Fruit fly (Drosophila melanogaster) whole organism, embryonic: ENCODE results near the gene dnc.

ENCODE experiments used
- ATbp ChIP-seq: fragments of 200-800 bp; sonication (Bioruptor generic); optimal IDR thresholded peaks from 2 replicates; lab custom pipeline; 2017; ENCODE audit warnings: missing biosample characterization, mild to moderate bottlenecking, missing genetic modification characterization, missing genetic modification reagents
- BEAF-32 ChIP-seq: fragments of 200-800 bp; sonication (Bioruptor generic); optimal IDR thresholded peaks from 3 replicates; lab custom pipeline; 2017; ENCODE audit warnings: missing biosample characterization, missing genetic modification characterization, mild to moderate bottlenecking, moderate library complexity, missing genetic modification reagents
- CG12299 ChIP-seq: fragments of 200-800 bp; sonication (Bioruptor generic); optimal IDR thresholded peaks from 2 replicates; lab custom pipeline; 2018; ENCODE audit warnings: missing biosample characterization, mild to moderate bottlenecking, missing genetic modification characterization
- CG1233 ChIP-seq: fragments of 200-800 bp; sonication (Bioruptor generic); optimal IDR thresholded peaks from 4 replicates; lab custom pipeline; 2018; ENCODE audit warnings: missing biosample characterization, mild to moderate bottlenecking, missing genetic modification characterization
- CG14965 ChIP-seq: fragments of 200-800 bp; sonication (Bioruptor generic); optimal IDR thresholded peaks from 2 replicates; lab custom pipeline; 2016; ENCODE audit warnings: missing biosample characterization, missing genetic modification characterization, borderline replicate concordance
- CG1529 ChIP-seq: fragments of 200-800 bp; sonication (Bioruptor generic); optimal IDR thresholded peaks from 3 replicates; lab custom pipeline; 2018; ENCODE audit warnings: missing biosample characterization, missing genetic modification characterization
- CG16863 ChIP-seq: fragments of 200-800 bp; sonication (Bioruptor generic); optimal IDR thresholded peaks from 3 replicates; lab custom pipeline; 2016; ENCODE audit warnings: missing biosample characterization, missing genetic modification characterization
- CG17328 ChIP-seq: fragments of 200-800 bp; sonication (Bioruptor generic); IDR thresholded peaks from 2 replicates; pipeline ENCODE4 v1.3.6; 2022; ENCODE audit warnings: missing biosample characterization, missing genetic modification characterization
- CG17385 ChIP-seq: fragments of 200-800 bp; sonication (Bioruptor generic); optimal IDR thresholded peaks from 3 replicates; lab custom pipeline; 2018; ENCODE audit warnings: missing biosample characterization, mild to moderate bottlenecking, missing genetic modification characterization
- CG32772 ChIP-seq: fragments of 200-800 bp; sonication (Bioruptor generic); IDR thresholded peaks from 2 replicates; pipeline ENCODE4 v1.3.6; 2022; ENCODE audit warnings: missing biosample characterization, missing genetic modification characterization
- CG3838 ChIP-seq: fragments of 200-800 bp; sonication (Bioruptor generic); optimal IDR thresholded peaks from 3 replicates; lab custom pipeline; 2016; ENCODE audit warnings: missing biosample characterization, missing genetic modification characterization
- CG4282 ChIP-seq: fragments of 200-800 bp; sonication (Bioruptor generic); optimal IDR thresholded peaks from 2 replicates; lab custom pipeline; 2016; ENCODE audit warnings: missing biosample characterization, missing genetic modification characterization
- CG4617 ChIP-seq: fragments of 200-800 bp; sonication (Bioruptor generic); optimal IDR thresholded peaks from 3 replicates; lab custom pipeline; 2016; ENCODE audit warnings: missing biosample characterization, missing genetic modification characterization, borderline replicate concordance
- CG5180 ChIP-seq: fragments of 200-800 bp; sonication (Bioruptor generic); optimal IDR thresholded peaks from 3 replicates; lab custom pipeline; 2017; ENCODE audit warnings: missing biosample characterization, missing genetic modification characterization, mild to moderate bottlenecking, moderate library complexity, missing genetic modification reagents
- CG6765 ChIP-seq: fragments of 200-800 bp; sonication (Bioruptor generic); optimal IDR thresholded peaks from 3 replicates; lab custom pipeline; 2017; ENCODE audit warnings: missing biosample characterization, mild to moderate bottlenecking, missing genetic modification characterization
- CG6854 ChIP-seq: fragments of 200-800 bp; sonication (Bioruptor generic); optimal IDR thresholded peaks from 3 replicates; lab custom pipeline; 2017; ENCODE audit warnings: missing biosample characterization, mild to moderate bottlenecking, missing genetic modification characterization
- CG7556 ChIP-seq: fragments of 200-800 bp; sonication (Bioruptor generic); optimal IDR thresholded peaks from 2 replicates; lab custom pipeline; 2017; ENCODE audit warnings: missing biosample characterization, mild to moderate bottlenecking, missing genetic modification characterization
- CG7963 ChIP-seq: fragments of 200-800 bp; sonication (Bioruptor generic); IDR thresholded peaks from 3 replicates; pipeline ENCODE4 v1.3.6; 2022; ENCODE audit warnings: missing biosample characterization, missing genetic modification characterization; ENCODE audit not compliant: partially characterized antibody
- CG8765 ChIP-seq: fragments of 200-800 bp; sonication (Bioruptor generic); IDR thresholded peaks from 2 replicates; pipeline ENCODE4 v1.3.6; 2022; ENCODE audit warnings: missing biosample characterization, missing genetic modification characterization
- CG8924 ChIP-seq: fragments of 200-800 bp; optimal IDR thresholded peaks from 3 replicates; lab custom pipeline; 2019; ENCODE audit warnings: missing biosample characterization, mild to moderate bottlenecking, missing genetic modification characterization, moderate library complexity
- Ets65A ChIP-seq: fragments of 200-800 bp; sonication (Bioruptor generic); peaks from one replicate; lab custom pipeline; 2016; ENCODE audit warnings: missing biosample characterization, missing genetic modification characterization
- Hsf ChIP-seq: fragments of 200-800 bp; sonication (Bioruptor generic); optimal IDR thresholded peaks from 3 replicates; lab custom pipeline; 2016; ENCODE audit warnings: missing biosample characterization, missing genetic modification characterization
- Mrtf ChIP-seq: fragments of 200-800 bp; sonication (Bioruptor generic); IDR thresholded peaks from 3 replicates; pipeline ENCODE4 v1.3.6; 2022; ENCODE audit warnings: missing biosample characterization, missing genetic modification characterization
- PHDP ChIP-seq: fragments of 200-800 bp; sonication (Bioruptor generic); optimal IDR thresholded peaks from 3 replicates; lab custom pipeline; 2018; ENCODE audit warnings: missing biosample characterization, mild to moderate bottlenecking, missing genetic modification characterization, moderate library complexity
- Side ChIP-seq: fragments of 200-800 bp; sonication (Bioruptor generic); optimal IDR thresholded peaks from 2 replicates; lab custom pipeline; 2016; ENCODE audit warnings: missing biosample characterization, missing genetic modification characterization
- Taf1 ChIP-seq: fragments of 200-800 bp; sonication (Bioruptor generic); IDR thresholded peaks from 2 replicates; pipeline ENCODE4 v1.3.6; 2022; ENCODE audit warnings: missing biosample characterization, missing genetic modification characterization
- abd-A ChIP-seq: fragments of 200-800 bp; sonication (Bioruptor generic); optimal IDR thresholded peaks from 3 replicates; lab custom pipeline; 2019; ENCODE audit warnings: missing biosample characterization, mild to moderate bottlenecking, missing genetic modification characterization, moderate library complexity
- cg ChIP-seq: fragments of 200-800 bp; sonication (Bioruptor generic); optimal IDR thresholded peaks from 3 replicates; lab custom pipeline; 2019; ENCODE audit warnings: missing biosample characterization, mild to moderate bottlenecking, missing genetic modification characterization, moderate library complexity
- dan ChIP-seq: fragments of 200-800 bp; sonication (Bioruptor generic); IDR thresholded peaks from 2 replicates; pipeline ENCODE4 v1.3.6; 2022; ENCODE audit warnings: missing biosample characterization, missing genetic modification characterization
- grn ChIP-seq: fragments of 200-800 bp; sonication (Bioruptor generic); optimal IDR thresholded peaks from 3 replicates; lab custom pipeline; 2017; ENCODE audit warnings: missing biosample characterization, missing genetic modification characterization
- gsb-n ChIP-seq: fragments of 200-800 bp; sonication (Bioruptor generic); optimal IDR thresholded peaks from 3 replicates; lab custom pipeline; 2018; ENCODE audit warnings: missing biosample characterization, mild to moderate bottlenecking, missing genetic modification characterization
- h ChIP-seq: fragments of >200 bp; optimal IDR thresholded peaks from 2 replicates; lab custom pipeline; 2017
- jing ChIP-seq: fragments of 200-800 bp; sonication (Bioruptor generic); optimal IDR thresholded peaks from 2 replicates; lab custom pipeline; 2018; ENCODE audit warnings: missing biosample characterization, mild to moderate bottlenecking, missing genetic modification characterization
- lab ChIP-seq: fragments of 200-800 bp; sonication (Bioruptor generic); optimal IDR thresholded peaks from 3 replicates; lab custom pipeline; 2017; ENCODE audit warnings: missing biosample characterization, missing genetic modification characterization, mild to moderate bottlenecking, moderate library complexity, missing genetic modification reagents
- lola ChIP-seq, 3 experiments: fragments of >200 bp in 2 of 3; fragments of 200-800 bp in 1 of 3; sonication (Bioruptor generic) in 1 of 3; optimal IDR thresholded peaks; 2 replicates each; lab custom pipeline; 2017 to 2019; ENCODE audit warnings: missing biosample characterization in 3 of 3, missing genetic modification characterization in 3 of 3, mild to moderate bottlenecking in 1 of 3, moderate library complexity in 1 of 3
- maf-S ChIP-seq: fragments of 200-800 bp; sonication (Bioruptor generic); optimal IDR thresholded peaks from 2 replicates; lab custom pipeline; 2016; ENCODE audit warnings: missing biosample characterization, missing genetic modification characterization
- nau ChIP-seq: fragments of 200-800 bp; sonication (Bioruptor generic); optimal IDR thresholded peaks from 3 replicates; lab custom pipeline; 2017; ENCODE audit warnings: missing biosample characterization, mild to moderate bottlenecking, missing genetic modification characterization, missing genetic modification reagents
- odd ChIP-seq: fragments of 200-800 bp; sonication (Bioruptor generic); optimal IDR thresholded peaks from 2 replicates; lab custom pipeline; 2017; ENCODE audit warnings: missing biosample characterization, mild to moderate bottlenecking, missing genetic modification characterization
- onecut ChIP-seq: fragments of 200-800 bp; sonication (Bioruptor generic); IDR thresholded peaks from 2 replicates; pipeline ENCODE4 v1.3.6; 2022; ENCODE audit warnings: missing biosample characterization, missing genetic modification characterization
- pnt ChIP-seq: fragments of 200-800 bp; sonication (Bioruptor generic); optimal IDR thresholded peaks from 3 replicates; lab custom pipeline; 2016; ENCODE audit warnings: missing biosample characterization, missing genetic modification characterization
- salm ChIP-seq: fragments of 200-800 bp; sonication (Bioruptor generic); optimal IDR thresholded peaks from 2 replicates; lab custom pipeline; 2018; ENCODE audit warnings: missing biosample characterization, mild to moderate bottlenecking, missing genetic modification characterization
- sd ChIP-seq: fragments of 200-800 bp; sonication (Bioruptor generic); optimal IDR thresholded peaks from 3 replicates; lab custom pipeline; 2018; ENCODE audit warnings: missing biosample characterization, mild to moderate bottlenecking, missing genetic modification characterization, moderate library complexity
- sens-2 ChIP-seq: fragments of 200-800 bp; sonication (Bioruptor generic); IDR thresholded peaks from 2 replicates; pipeline ENCODE4 v1.3.6; 2022; ENCODE audit warnings: missing biosample characterization, missing genetic modification characterization
- sob ChIP-seq: fragments of 200-800 bp; sonication (Bioruptor generic); IDR thresholded peaks from 2 replicates; pipeline ENCODE4 v1.3.6; 2022; ENCODE audit warnings: missing biosample characterization, missing genetic modification characterization
- tup ChIP-seq: fragments of 200-800 bp; sonication (Bioruptor generic); optimal IDR thresholded peaks from 2 replicates; lab custom pipeline; 2016; ENCODE audit warnings: missing biosample characterization, mild to moderate bottlenecking, missing genetic modification characterization, moderate library complexity
- unc-4 ChIP-seq: fragments of 200-800 bp; sonication (Bioruptor generic); IDR thresholded peaks from 2 replicates; pipeline ENCODE4 v1.3.6; 2022; ENCODE audit warnings: missing biosample characterization, missing genetic modification characterization; ENCODE audit not compliant: partially characterized antibody
- unpg ChIP-seq: fragments of 200-800 bp; sonication (Bioruptor generic); optimal IDR thresholded peaks from 3 replicates; lab custom pipeline; 2018; ENCODE audit warnings: missing biosample characterization, mild to moderate bottlenecking, missing genetic modification characterization, moderate library complexity
- z ChIP-seq: fragments of 200-800 bp; sonication (Bioruptor generic); IDR thresholded peaks from 3 replicates; pipeline ENCODE4 v1.3.6; 2022; ENCODE audit warnings: missing biosample characterization, missing genetic modification characterization
- zfh2 ChIP-seq: fragments of 200-800 bp; sonication (Bioruptor generic); optimal IDR thresholded peaks from 2 replicates; lab custom pipeline; 2016; ENCODE audit warnings: missing biosample characterization, missing genetic modification characterization

The dnc gene

dm6 chrX:3288909-3289706, 112.9 kb downstream of the dnc start (continued):
- TF ChIP-seq Side (GFP tag; lab: Kevin White, UChicago) (no peak), sd (tag; lab: Kevin White, UChicago) (no peak), BEAF-32 (GFP tag; lab: Kevin White, UChicago) (no peak), grn (GFP tag; lab: Kevin White, UChicago) (no peak), Taf1 (GFP tag; lab: Robert Waterston, UW) (no peak), CG1233 (no peak), CG6765 (peak; percentile 41), lab (GFP tag; lab: Kevin White, UChicago) (peak; percentile 41), CG17328 (GFP tag; lab: Robert Waterston, UW) (peak; percentile 53), tup (no peak), Ets65A (GFP tag; lab: Kevin White, UChicago) (peak; percentile 58), dan (no peak), Mrtf (GFP tag; lab: Robert Waterston, UW) (no peak), CG32772 (GFP tag; lab: Robert Waterston, UW) (peak; percentile 27; the same call in 1 of the 2 replicates), CG4282 (GFP tag; lab: Kevin White, UChicago) (no peak), CG6854 (GFP tag; lab: Kevin White, UChicago) (peak; percentile 45), CG5180 (GFP tag; lab: Kevin White, UChicago) (no peak), zfh2 (GFP tag; lab: Kevin White, UChicago) (no peak), CG16863 (GFP tag; lab: Kevin White, UChicago) (no peak), CG8924 (tag; lab: Kevin White, UChicago) (peak; percentile 34), CG17385 (GFP tag; lab: Kevin White, UChicago) (peak; percentile 21), jing (GFP tag; lab: Kevin White, UChicago) (peak; percentile 25), z (GFP tag; lab: Robert Waterston, UW) (0 out of 3 replicates have a peak, but pooled peaks have one; percentile 54), cg (peak; percentile 69), pnt (GFP tag; lab: Kevin White, UChicago) (no peak), nau (GFP tag; lab: Kevin White, UChicago) (no peak), sens-2 (GFP tag; lab: Robert Waterston, UW) (peak; percentile 42; the same call in 1 of the 2 replicates), PHDP (tag; lab: Kevin White, UChicago) (peak; percentile 46), lola (GFP tag; optimal IDR thresholded peaks at IDR 0.05; lab: Kevin White, UChicago) (peak in 1 of 3 experiments; percentile 9), CG7556 (GFP tag; lab: Kevin White, UChicago) (peak; percentile 60), sob (GFP tag; lab: Robert Waterston, UW) (no peak), CG12299 (tag; lab: Kevin White, UChicago) (no peak), gsb-n (tag; lab: Kevin White, UChicago) (no peak), abd-A (tag; lab: Kevin White, UChicago) (peak; percentile 16), unc-4 (GFP tag; lab: Robert Waterston, UW) (no peak), ATbp (GFP tag; lab: Kevin White, UChicago) (peak; percentile 28), CG1529 (GFP tag; lab: Kevin White, UChicago) (no peak), Hsf (GFP tag; lab: Kevin White, UChicago) (no peak), maf-S (GFP tag; lab: Kevin White, UChicago) (no peak), salm (no peak), onecut (GFP tag; lab: Robert Waterston, UW) (no peak), CG4617 (GFP tag; lab: Kevin White, UChicago) (no peak), CG14965 (GFP tag; lab: Kevin White, UChicago) (no peak), CG3838 (GFP tag; lab: Kevin White, UChicago) (no peak), h (lab: Kevin White, UChicago) (no peak), odd (peak; percentile 19), CG8765 (GFP tag; lab: Robert Waterston, UW) (no peak), unpg (GFP tag; lab: Kevin White, UChicago) (peak; percentile 37), CG7963 (GFP tag; lab: Robert Waterston, UW) (no peak)
